Fruit fly (Drosophila melanogaster): ENCODE data around the gene CG33654.
A peak's percentile ranks its signal among the peaks of the same experiment; 100 is the strongest.

CG33654 gene

dm6 chr3R:9613124-9613523, 30.1 kb upstream of the CG33654 start:
- peak; percentile 83 for TF ChIP-seq CG14655 (GFP tag; optimal IDR thresholded peaks at IDR 0.05)
- TF ChIP-seq Ets98B (GFP tag; IDR thresholded peaks at IDR 0.05) = peak; percentile 95
- TF ChIP-seq CG10348 (GFP tag; IDR thresholded peaks at IDR 0.05) = peak; percentile 65
- peak; percentile 62 for TF ChIP-seq CG8159 (tag; optimal IDR thresholded peaks at IDR 0.05)
- TF ChIP-seq CG13204 (GFP tag; optimal IDR thresholded peaks at IDR 0.05) = no peak
- peak; percentile 70 for TF ChIP-seq CG17806 (tag; optimal IDR thresholded peaks at IDR 0.05)
- peak; percentile 90 for TF ChIP-seq CG12605 (GFP tag; IDR thresholded peaks at IDR 0.05)
- peak; percentile 84 for TF ChIP-seq Snoo (tag; optimal IDR thresholded peaks at IDR 0.05)
- TF ChIP-seq CG8301 (tag; optimal IDR thresholded peaks at IDR 0.05) = peak; percentile 87
- TF ChIP-seq Pif1A (GFP tag; optimal IDR thresholded peaks at IDR 0.05) = peak; percentile 92
- TF ChIP-seq Pif1B (GFP tag; optimal IDR thresholded peaks at IDR 0.05) = peak; percentile 84
- TF ChIP-seq fd96Ca (GFP tag; IDR thresholded peaks at IDR 0.05) = peak; percentile 94
- TF ChIP-seq rn (GFP tag; IDR thresholded peaks at IDR 0.05) = peak; percentile 84
- TF ChIP-seq EcR (GFP tag; optimal IDR thresholded peaks at IDR 0.05) = no peak
- TF ChIP-seq D1 (tag; optimal IDR thresholded peaks at IDR 0.05) = no peak
- TF ChIP-seq CG4496 (GFP tag; IDR thresholded peaks at IDR 0.05) = peak; percentile 96
- peak; percentile 29 for TF ChIP-seq CG34367 (tag; optimal IDR thresholded peaks at IDR 0.05)
- peak; percentile 52 for TF ChIP-seq CG9948 (tag; optimal IDR thresholded peaks at IDR 0.05)
- no peak for TF ChIP-seq gl (tag; optimal IDR thresholded peaks at IDR 0.05)
- TF ChIP-seq CG32121 (GFP tag; IDR thresholded peaks at IDR 0.05) = peak; percentile 95
- TF ChIP-seq CG15710 (tag; optimal IDR thresholded peaks at IDR 0.05) = peak; percentile 24

- TF ChIP-seq CG8301 (tag; optimal IDR thresholded peaks at IDR 0.05) = no peak
- no peak for TF ChIP-seq gl (tag; optimal IDR thresholded peaks at IDR 0.05)
- no peak for TF ChIP-seq D1 (tag; optimal IDR thresholded peaks at IDR 0.05)
- TF ChIP-seq CG34367 (tag; optimal IDR thresholded peaks at IDR 0.05) = no peak
These were observed 29.2 kb upstream of the CG33654 start for dm6 chr3R:9612217-9612616.

dm6 chr3R:9608206-9608605, 25.2 kb upstream of the CG33654 start:
- TF ChIP-seq D1 (tag; optimal IDR thresholded peaks at IDR 0.05) (no peak), CG4496 (GFP tag; IDR thresholded peaks at IDR 0.05) (no peak), CG8301 (tag; optimal IDR thresholded peaks at IDR 0.05) (no peak), Snoo (tag; optimal IDR thresholded peaks at IDR 0.05) (no peak), Pif1B (GFP tag; optimal IDR thresholded peaks at IDR 0.05) (no peak), CG13204 (GFP tag; optimal IDR thresholded peaks at IDR 0.05) (no peak), CG12605 (GFP tag; IDR thresholded peaks at IDR 0.05) (no peak), CG10348 (GFP tag; IDR thresholded peaks at IDR 0.05) (no peak), CG14655 (GFP tag; optimal IDR thresholded peaks at IDR 0.05) (no peak), Ets98B (GFP tag; IDR thresholded peaks at IDR 0.05) (no peak), CG9948 (tag; optimal IDR thresholded peaks at IDR 0.05) (no peak), CG17806 (tag; optimal IDR thresholded peaks at IDR 0.05) (no peak), CG8159 (tag; optimal IDR thresholded peaks at IDR 0.05) (no peak), rn (GFP tag; IDR thresholded peaks at IDR 0.05) (no peak)

- no peak for TF ChIP-seq CG13204 (GFP tag; optimal IDR thresholded peaks at IDR 0.05)
- no peak for TF ChIP-seq Snoo (tag; optimal IDR thresholded peaks at IDR 0.05)
- TF ChIP-seq EcR (GFP tag; optimal IDR thresholded peaks at IDR 0.05) = peak; percentile 83
These were observed 24.1 kb upstream of the CG33654 start for dm6 chr3R:9606913-9607804.

- peak; percentile 74 for TF ChIP-seq CG8159 (tag; optimal IDR thresholded peaks at IDR 0.05)
- TF ChIP-seq CG8301 (tag; optimal IDR thresholded peaks at IDR 0.05) = peak; percentile 73
- TF ChIP-seq Pif1A (GFP tag; optimal IDR thresholded peaks at IDR 0.05) = peak; percentile 58
- peak; percentile 45; the same call in 1 of the 3 replicates for TF ChIP-seq fd96Ca (GFP tag; IDR thresholded peaks at IDR 0.05)
- TF ChIP-seq CG9948 (tag; optimal IDR thresholded peaks at IDR 0.05) = peak; percentile 76
- peak; percentile 54 for TF ChIP-seq gl (tag; optimal IDR thresholded peaks at IDR 0.05)
- peak; percentile 60 for TF ChIP-seq D1 (tag; optimal IDR thresholded peaks at IDR 0.05)
- TF ChIP-seq CG13204 (GFP tag; optimal IDR thresholded peaks at IDR 0.05) = peak; percentile 33
- peak; percentile 28; the same call in 1 of the 2 replicates for TF ChIP-seq CG12605 (GFP tag; IDR thresholded peaks at IDR 0.05)
- TF ChIP-seq CG10348 (GFP tag; IDR thresholded peaks at IDR 0.05) = no peak
- peak; percentile 61 for TF ChIP-seq Pif1B (GFP tag; optimal IDR thresholded peaks at IDR 0.05)
- TF ChIP-seq CG14655 (GFP tag; optimal IDR thresholded peaks at IDR 0.05) = peak; percentile 84
- no peak for TF ChIP-seq Snoo (tag; optimal IDR thresholded peaks at IDR 0.05)
- peak; percentile 71 for TF ChIP-seq CG4496 (GFP tag; IDR thresholded peaks at IDR 0.05)
- no peak for TF ChIP-seq Ets98B (GFP tag; IDR thresholded peaks at IDR 0.05)
- TF ChIP-seq CG32121 (GFP tag; IDR thresholded peaks at IDR 0.05) = no peak
- TF ChIP-seq EcR (GFP tag; optimal IDR thresholded peaks at IDR 0.05) = no peak
- peak; percentile 34; the same call in 1 of the 2 replicates for TF ChIP-seq rn (GFP tag; IDR thresholded peaks at IDR 0.05)
- TF ChIP-seq CG34367 (tag; optimal IDR thresholded peaks at IDR 0.05) = peak; percentile 68
- TF ChIP-seq CG15710 (tag; optimal IDR thresholded peaks at IDR 0.05) = peak; percentile 73
- TF ChIP-seq CG17806 (tag; optimal IDR thresholded peaks at IDR 0.05) = peak; percentile 77
These were observed 22.1 kb upstream of the CG33654 start for dm6 chr3R:9605084-9605483.

dm6 chr3R:9604445-9605020, 21.5 kb upstream of the CG33654 start:
- TF ChIP-seq CG15710 (tag; optimal IDR thresholded peaks at IDR 0.05) (no peak), CG34367 (tag; optimal IDR thresholded peaks at IDR 0.05) (no peak), fd96Ca (GFP tag; IDR thresholded peaks at IDR 0.05) (no peak), Pif1B (GFP tag; optimal IDR thresholded peaks at IDR 0.05) (no peak), CG10348 (GFP tag; IDR thresholded peaks at IDR 0.05) (no peak), gl (tag; optimal IDR thresholded peaks at IDR 0.05) (no peak), CG12605 (GFP tag; IDR thresholded peaks at IDR 0.05) (no peak), EcR (GFP tag; optimal IDR thresholded peaks at IDR 0.05) (no peak), CG8301 (tag; optimal IDR thresholded peaks at IDR 0.05) (no peak), CG4496 (GFP tag; IDR thresholded peaks at IDR 0.05) (no peak), CG14655 (GFP tag; optimal IDR thresholded peaks at IDR 0.05) (no peak), CG8159 (tag; optimal IDR thresholded peaks at IDR 0.05) (no peak), Ets98B (GFP tag; IDR thresholded peaks at IDR 0.05) (no peak)

Measured in whole organism, pupa.